Worm (Caenorhabditis elegans) whole organism, mixed stage, embryonic: ENCODE measurements around the gene arrd-6.

Experiments used
- cnd-1 ChIP-seq: fragments of 200-800 bp; sonication (Bioruptor generic); optimal IDR thresholded peaks from 2 replicates; lab custom pipeline; 2018; ENCODE audit warnings: mild to moderate bottlenecking, missing genetic modification characterization, missing compliant biosample characterization
- elt-1 ChIP-seq: sonication (generic microtip); optimal IDR thresholded peaks from 2 replicates; lab custom pipeline; 2017; ENCODE audit warnings: missing genetic modification characterization, mild to moderate bottlenecking, missing compliant biosample characterization, antibody characterized with exemption, moderate library complexity, borderline replicate concordance; ENCODE audit not compliant: insufficient read depth
- lin-32 ChIP-seq: fragments of 200-800 bp; sonication (Bioruptor generic); optimal IDR thresholded peaks from 2 replicates; lab custom pipeline; 2018; ENCODE audit warnings: mild to moderate bottlenecking, missing genetic modification characterization, missing compliant biosample characterization
- nhr-28 ChIP-seq: fragments of 150-350 bp; optimal IDR thresholded peaks from 2 replicates; lab custom pipeline; 2014; ENCODE audit warnings: missing biosample characterization, missing genetic modification characterization
- nhr-76 ChIP-seq: sonication (generic microtip); optimal IDR thresholded peaks from 2 replicates; lab custom pipeline; 2017; ENCODE audit warnings: missing biosample characterization, missing genetic modification characterization
- snpc-4 ChIP-seq: fragments of 150-350 bp; optimal IDR thresholded peaks from 2 replicates; lab custom pipeline; 2014; ENCODE audit warnings: missing biosample characterization, missing genetic modification characterization

DNA sequence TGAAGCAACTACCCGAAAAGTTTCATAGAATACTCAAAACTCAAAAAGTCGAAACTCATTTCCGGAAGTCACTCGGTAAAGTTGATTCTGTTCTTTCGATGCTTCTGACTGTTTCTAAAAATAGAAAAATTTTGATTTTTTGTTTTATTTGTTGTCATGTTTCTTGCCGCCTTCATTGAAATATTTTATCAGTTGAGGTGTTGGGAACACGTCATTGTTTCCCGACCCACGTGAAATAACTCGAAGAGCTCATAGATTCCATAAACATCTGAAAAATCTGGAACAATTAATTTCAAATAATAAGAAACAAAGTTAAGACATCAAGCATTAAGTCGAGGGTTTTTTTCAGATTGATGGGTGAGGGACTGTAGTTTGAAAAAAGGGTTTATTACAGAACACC lies 12.4 kb downstream of the arrd-6 start:
- no peak for TF ChIP-seq cnd-1 (tag; lab: Kevin White, UChicago)
- TF ChIP-seq nhr-28 (tag; lab: Kevin White, UChicago), result no peak
- no peak for TF ChIP-seq snpc-4 (tag; lab: Kevin White, UChicago)
- no peak for TF ChIP-seq elt-1 (tag; lab: Kevin White, UChicago)
- TF ChIP-seq lin-32, result no peak
- TF ChIP-seq nhr-76, result no peak
